Fruit fly (Drosophila melanogaster): ENCODE results near the gene tgy.

The tgy gene

dm6 chrX:19157471-19157870 is 30.4 kb upstream of the tgy start:
- TF ChIP-seq chinmo (GFP tag; IDR thresholded peaks at IDR 0.05; ENCODE audit: partially characterized antibody) (0 out of 4 replicates have a peak, but pooled peaks have one; percentile 27), Hr78 (GFP tag; optimal IDR thresholded peaks at IDR 0.05) (peak in 1 of 2 experiments; percentile 67), Camta (GFP tag; optimal IDR thresholded peaks at IDR 0.05) (no peak)

dm6 chrX:19155922-19156437 is 28.9 kb upstream of the tgy start:
- TF ChIP-seq CG14965 (GFP tag; optimal IDR thresholded peaks at IDR 0.05; ENCODE audit: borderline replicate concordance), result no peak
- peak; percentile 87 for TF ChIP-seq sd (tag; optimal IDR thresholded peaks at IDR 0.05)
- TF ChIP-seq CG7357 (GFP tag; IDR thresholded peaks at IDR 0.05), result peak; percentile 51; the same call in 1 of the 3 replicates
- TF ChIP-seq Bteb2 (GFP tag; optimal IDR thresholded peaks at IDR 0.05), result no peak
- no peak for TF ChIP-seq Hmx (GFP tag; optimal IDR thresholded peaks at IDR 0.05)
- no peak for TF ChIP-seq Lim3 (GFP tag; IDR thresholded peaks at IDR 0.05)
- TF ChIP-seq lilli (GFP tag; optimal IDR thresholded peaks at IDR 0.05), result peak; percentile 65
- TF ChIP-seq bbx (GFP tag; IDR thresholded peaks at IDR 0.05; ENCODE audit: partially characterized antibody), result no peak
- peak; percentile 67 for TF ChIP-seq kay (GFP tag; optimal IDR thresholded peaks at IDR 0.05)
- TF ChIP-seq CG4424 (GFP tag; optimal IDR thresholded peaks at IDR 0.05), result peak; percentile 86
- no peak for TF ChIP-seq nerfin-2 (GFP tag; IDR thresholded peaks at IDR 0.05; ENCODE audit: partially characterized antibody)
- TF ChIP-seq Dek (tag; optimal IDR thresholded peaks at IDR 0.05), result peak; percentile 57
- TF ChIP-seq CG15601 (tag; optimal IDR thresholded peaks at IDR 0.05), result peak; percentile 85
- no peak for TF ChIP-seq knrl (GFP tag; IDR thresholded peaks at IDR 0.05; ENCODE audit: partially characterized antibody)
- TF ChIP-seq CG10462 (GFP tag; optimal IDR thresholded peaks at IDR 0.05), result peak; percentile 74
- peak; percentile 77 for TF ChIP-seq CG18764 (GFP tag; optimal IDR thresholded peaks at IDR 0.05)
- no peak for TF ChIP-seq disco-r (GFP tag; optimal IDR thresholded peaks at IDR 0.05)
- peak; percentile 57 for TF ChIP-seq CG15514 (GFP tag; optimal IDR thresholded peaks at IDR 0.05)
- TF ChIP-seq NC2α (GFP tag; optimal IDR thresholded peaks at IDR 0.05), result no peak
- TF ChIP-seq CG10959 (GFP tag; IDR thresholded peaks at IDR 0.05), result peak; percentile 92
- peak; percentile 50 for TF ChIP-seq CG1603 (tag; optimal IDR thresholded peaks at IDR 0.05)
- TF ChIP-seq Hmr (GFP tag; optimal IDR thresholded peaks at IDR 0.05), result peak; percentile 68
- TF ChIP-seq inv (GFP tag; IDR thresholded peaks at IDR 0.05; ENCODE audit: partially characterized antibody), result no peak
- TF ChIP-seq CG7928 (GFP tag; optimal IDR thresholded peaks at IDR 0.05), result peak; percentile 25
- TF ChIP-seq CG3995 (GFP tag; optimal IDR thresholded peaks at IDR 0.05), result no peak
- TF ChIP-seq NfI (GFP tag; optimal IDR thresholded peaks at IDR 0.05), result peak; percentile 65
- TF ChIP-seq sisA (GFP tag; IDR thresholded peaks at IDR 0.05), result peak; percentile 69
- TF ChIP-seq CG6683 (GFP tag; optimal IDR thresholded peaks at IDR 0.05), result peak; percentile 48
- peak; percentile 77; the same call in 2 of the 3 replicates for TF ChIP-seq CG3726 (GFP tag; IDR thresholded peaks at IDR 0.05)
- no peak for TF ChIP-seq Dip2 (GFP tag; IDR thresholded peaks at IDR 0.05)
- peak; percentile 56 for TF ChIP-seq ATbp (GFP tag; optimal IDR thresholded peaks at IDR 0.05)
- peak; percentile 27; the same call in 1 of the 3 replicates for TF ChIP-seq CG14050 (GFP tag; IDR thresholded peaks at IDR 0.05)
- no peak for TF ChIP-seq HLH54F (GFP tag; optimal IDR thresholded peaks at IDR 0.05)
- TF ChIP-seq dimm (GFP tag; IDR thresholded peaks at IDR 0.05), result peak; percentile 35; the same call in 1 of the 2 replicates
- TF ChIP-seq Dref (GFP tag; IDR thresholded peaks at IDR 0.05), result no peak
- TF ChIP-seq Side (GFP tag; optimal IDR thresholded peaks at IDR 0.05), result peak; percentile 26
- peak; percentile 29 for TF ChIP-seq bab2 (GFP tag; optimal IDR thresholded peaks at IDR 0.05)
- TF ChIP-seq croc (GFP tag; conservative IDR thresholded peaks at IDR 0.05), result peak; percentile 84
- peak; percentile 93 for TF ChIP-seq CG18262 (tag; optimal IDR thresholded peaks at IDR 0.05)
- peak; percentile 82 for TF ChIP-seq ranshi (GFP tag; IDR thresholded peaks at IDR 0.05)
- 0 out of 2 replicates have a peak, but pooled peaks have one; percentile 44 for TF ChIP-seq CG16779 (GFP tag; IDR thresholded peaks at IDR 0.05)
- TF ChIP-seq sc (optimal IDR thresholded peaks at IDR 0.05), result no peak
- peak; percentile 73 for TF ChIP-seq sc (GFP tag; optimal IDR thresholded peaks at IDR 0.05)
- peak; percentile 64 for TF ChIP-seq Rx (GFP tag; IDR thresholded peaks at IDR 0.05)
- TF ChIP-seq Lpt (GFP tag; optimal IDR thresholded peaks at IDR 0.05), result no peak
